Fruit fly (Drosophila melanogaster): Measurements from ENCODE around the gene CG34292.

DNA sequence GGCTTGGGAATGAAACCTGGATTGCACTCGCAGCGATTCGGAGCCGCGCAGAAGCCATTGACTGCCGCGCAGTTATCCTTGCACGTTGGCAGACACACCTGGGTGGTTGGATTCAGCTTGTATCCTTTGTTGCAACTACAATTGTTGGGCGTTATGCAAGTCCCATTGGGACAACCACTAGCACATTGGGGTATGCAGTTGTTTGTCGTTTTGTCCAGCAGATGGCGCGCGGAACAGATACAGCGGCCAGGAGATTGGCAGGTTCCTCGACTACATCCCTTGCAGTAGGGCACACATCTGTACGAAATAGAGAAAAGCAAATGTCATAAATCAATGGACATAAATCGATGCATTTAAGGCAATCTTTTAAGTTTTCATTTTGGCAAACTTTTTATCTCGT lies 36.6 kb downstream of the CG34292 start:
- TF ChIP-seq usp (GFP tag; optimal IDR thresholded peaks at IDR 0.05), result no peak
- TF ChIP-seq Dll (optimal IDR thresholded peaks at IDR 0.05), result no peak
- TF ChIP-seq psq (optimal IDR thresholded peaks at IDR 0.05), result no peak
- TF ChIP-seq CG8478 (optimal IDR thresholded peaks at IDR 0.05), result no peak
- TF ChIP-seq pan (optimal IDR thresholded peaks at IDR 0.05), result no peak
